Worm (Caenorhabditis elegans) whole organism, early embryonic: ENCODE data around the gene R02D1.2.

Experiments
- B0310.2 ChIP-seq: sonication (generic microtip); optimal IDR thresholded peaks from 2 replicates; lab custom pipeline; 2016; ENCODE audit warnings: mild to moderate bottlenecking, missing genetic modification characterization, missing compliant biosample characterization
- F13C5.2 ChIP-seq: sonication (generic microtip); optimal IDR thresholded peaks from 2 replicates; lab custom pipeline; 2017; ENCODE audit warnings: mild to moderate bottlenecking, missing genetic modification characterization, inconsistent platforms, missing compliant biosample characterization
- aly-1 ChIP-seq: sonication (generic microtip); optimal IDR thresholded peaks from 2 replicates; lab custom pipeline; 2016; ENCODE audit warnings: missing genetic modification characterization, missing compliant biosample characterization
- ama-1 ChIP-seq: fragments of 150-350 bp; optimal IDR thresholded peaks from 2 replicates; lab custom pipeline; 2014
- ceh-13 ChIP-seq: fragments of 200-800 bp; sonication (Bioruptor generic); optimal IDR thresholded peaks from 2 replicates; lab custom pipeline; 2018; ENCODE audit warnings: mild to moderate bottlenecking, missing genetic modification characterization, missing compliant biosample characterization
- ceh-36 ChIP-seq: sonication (generic microtip); optimal IDR thresholded peaks from 2 replicates; lab custom pipeline; 2016; ENCODE audit warnings: missing genetic modification characterization, inconsistent platforms, missing compliant biosample characterization
- ets-7 ChIP-seq: sonication (generic microtip); optimal IDR thresholded peaks from 2 replicates; lab custom pipeline; 2016; ENCODE audit warnings: missing genotype, missing genetic modification characterization, missing compliant biosample characterization
- flt-1 ChIP-seq: fragments of 200-800 bp; sonication (Bioruptor generic); IDR thresholded peaks from 2 replicates; pipeline ENCODE4 v1.3.6; 2022; ENCODE audit warnings: missing genetic modification characterization, missing compliant biosample characterization
- hmbx-1 ChIP-seq: sonication (generic microtip); optimal IDR thresholded peaks from 2 replicates; lab custom pipeline; 2016; ENCODE audit warnings: mild to moderate bottlenecking, missing genetic modification characterization, missing compliant biosample characterization
- hmg-4 ChIP-seq: fragments of 200-800 bp; sonication (Bioruptor generic); optimal IDR thresholded peaks from 2 replicates; lab custom pipeline; 2018; ENCODE audit warnings: mild to moderate bottlenecking, missing genetic modification characterization, missing compliant biosample characterization
- hnd-1 ChIP-seq: sonication (generic microtip); optimal IDR thresholded peaks from 2 replicates; lab custom pipeline; 2016; ENCODE audit warnings: missing genetic modification characterization, missing compliant biosample characterization
- pes-1 ChIP-seq: fragments of 200-800 bp; sonication (Bioruptor generic); IDR thresholded peaks from 2 replicates; pipeline ENCODE4 v1.3.6; 2022; ENCODE audit warnings: missing genetic modification reagents, missing genetic modification characterization, missing compliant biosample characterization
- scrt-1 ChIP-seq: fragments of 200-800 bp; sonication (Bioruptor generic); IDR thresholded peaks from 2 replicates; pipeline ENCODE4 v1.3.6; 2022; ENCODE audit warnings: missing genetic modification characterization, missing compliant biosample characterization
- sea-1 ChIP-seq: fragments of 200-800 bp; sonication (Bioruptor generic); conservative IDR thresholded peaks from 2 replicates; pipeline ENCODE4 v1.3.6; 2022; ENCODE audit warnings: missing genetic modification characterization, missing compliant biosample characterization
- tbx-11 ChIP-seq: fragments of 200-800 bp; sonication (Bioruptor generic); IDR thresholded peaks from 2 replicates; pipeline ENCODE4 v1.3.6; 2022; ENCODE audit warnings: missing genetic modification characterization, missing compliant biosample characterization
- tbx-37 ChIP-seq: fragments of 200-800 bp; sonication (Bioruptor generic); conservative IDR thresholded peaks from 2 replicates; pipeline ENCODE4 v1.3.6; 2022; ENCODE audit warnings: missing genetic modification reagents, missing genetic modification characterization, missing compliant biosample characterization
- tra-4 ChIP-seq: sonication (generic microtip); optimal IDR thresholded peaks from 2 replicates; lab custom pipeline; 2017; ENCODE audit warnings: missing genetic modification characterization, missing compliant biosample characterization

R02D1.2 gene

ce11 chrV:4322706-4323105, at the start of gene R02D1.2:
TSS of gene R02D1.2 (minus strand) at chrV:4322806.
- TF ChIP-seq ceh-13 (GFP tag; lab: Kevin White, UChicago) (no peak), B0310.2 (tag; lab: Kevin White, UChicago) (no peak), sea-1 (GFP tag; lab: Robert Waterston, UW) (no peak), hnd-1 (tag; lab: Kevin White, UChicago) (no peak), flt-1 (GFP tag; lab: Robert Waterston, UW) (no peak), ets-7 (no peak), hmbx-1 (tag; lab: Kevin White, UChicago) (no peak), ceh-36 (tag; lab: Kevin White, UChicago) (no peak), aly-1 (tag; lab: Kevin White, UChicago) (no peak), ama-1 (lab: Kevin White, UChicago) (no peak), tbx-11 (GFP tag; lab: Robert Waterston, UW) (no peak), scrt-1 (GFP tag; lab: Robert Waterston, UW) (no peak), tra-4 (tag; lab: Kevin White, UChicago) (no peak), F13C5.2 (tag; lab: Kevin White, UChicago) (no peak), tbx-37 (GFP tag; lab: Robert Waterston, UW) (no peak), pes-1 (GFP tag; lab: Robert Waterston, UW) (no peak)

ce11 chrV:4371309-4371933, 48.8 kb upstream of the R02D1.2 start, which contains the start of the genes gmpr-1 and fipp-1:
TSS of gene gmpr-1 (minus strand) at chrV:4371383.
TSS of gene fipp-1 (plus strand) at chrV:4371807.
- TF ChIP-seq ceh-13 (GFP tag; lab: Kevin White, UChicago): no peak
- no peak for TF ChIP-seq flt-1 (GFP tag; lab: Robert Waterston, UW)
- no peak for TF ChIP-seq tbx-11 (GFP tag; lab: Robert Waterston, UW)
- no peak for TF ChIP-seq ceh-36 (tag; lab: Kevin White, UChicago)
- TF ChIP-seq F13C5.2 (tag; lab: Kevin White, UChicago): no peak
- no peak for TF ChIP-seq tbx-37 (GFP tag; lab: Robert Waterston, UW)
- no peak for TF ChIP-seq aly-1 (tag; lab: Kevin White, UChicago)

- TF ChIP-seq B0310.2 (tag; lab: Kevin White, UChicago) (no peak), ceh-36 (tag; lab: Kevin White, UChicago) (no peak), ama-1 (lab: Kevin White, UChicago) (no peak), sea-1 (GFP tag; lab: Robert Waterston, UW) (no peak), hnd-1 (tag; lab: Kevin White, UChicago) (no peak), hmg-4 (GFP tag; lab: Kevin White, UChicago) (no peak), scrt-1 (GFP tag; lab: Robert Waterston, UW) (no peak)
Measured at ce11 chrV:4370515-4370914, 47.9 kb upstream of the R02D1.2 start.

- TF ChIP-seq tbx-37 (GFP tag; lab: Robert Waterston, UW): no peak
- TF ChIP-seq hmbx-1 (tag; lab: Kevin White, UChicago): no peak
- TF ChIP-seq B0310.2 (tag; lab: Kevin White, UChicago): no peak
- no peak for TF ChIP-seq ets-7
- TF ChIP-seq sea-1 (GFP tag; lab: Robert Waterston, UW): no peak
- no peak for TF ChIP-seq flt-1 (GFP tag; lab: Robert Waterston, UW)
- TF ChIP-seq ama-1 (lab: Kevin White, UChicago): no peak
- no peak for TF ChIP-seq tra-4 (tag; lab: Kevin White, UChicago)
Measured at ce11 chrV:4366440-4366839, 43.8 kb upstream of the R02D1.2 start, which contains the start of gene F32D1.11. TSS of gene F32D1.11 (minus strand) at chrV:4366540.

- TF ChIP-seq flt-1 (GFP tag; lab: Robert Waterston, UW) (no peak), ama-1 (lab: Kevin White, UChicago) (no peak), tra-4 (tag; lab: Kevin White, UChicago) (no peak), hmbx-1 (tag; lab: Kevin White, UChicago) (no peak), hnd-1 (tag; lab: Kevin White, UChicago) (no peak), aly-1 (tag; lab: Kevin White, UChicago) (no peak), scrt-1 (GFP tag; lab: Robert Waterston, UW) (no peak), B0310.2 (tag; lab: Kevin White, UChicago) (no peak), F13C5.2 (tag; lab: Kevin White, UChicago) (no peak), ceh-36 (tag; lab: Kevin White, UChicago) (no peak), ets-7 (no peak), tbx-11 (GFP tag; lab: Robert Waterston, UW) (no peak), hmg-4 (GFP tag; lab: Kevin White, UChicago) (no peak), pes-1 (GFP tag; lab: Robert Waterston, UW) (no peak), tbx-37 (GFP tag; lab: Robert Waterston, UW) (no peak), ceh-13 (GFP tag; lab: Kevin White, UChicago) (no peak), sea-1 (GFP tag; lab: Robert Waterston, UW) (no peak)
Measured at ce11 chrV:4364517-4364916, 41.9 kb upstream of the R02D1.2 start, which contains the start of gene grl-13. TSS of gene grl-13 (minus strand) at chrV:4364617.

- TF ChIP-seq aly-1 (tag; lab: Kevin White, UChicago) (no peak), hmbx-1 (tag; lab: Kevin White, UChicago) (no peak), ama-1 (lab: Kevin White, UChicago) (no peak), F13C5.2 (tag; lab: Kevin White, UChicago) (no peak), hnd-1 (tag; lab: Kevin White, UChicago) (no peak), ets-7 (no peak), pes-1 (GFP tag; lab: Robert Waterston, UW) (no peak), tbx-37 (GFP tag; lab: Robert Waterston, UW) (no peak), tbx-11 (GFP tag; lab: Robert Waterston, UW) (no peak), hmg-4 (GFP tag; lab: Kevin White, UChicago) (no peak), flt-1 (GFP tag; lab: Robert Waterston, UW) (no peak), ceh-13 (GFP tag; lab: Kevin White, UChicago) (no peak)
Measured at ce11 chrV:4361505-4361904, 38.9 kb upstream of the R02D1.2 start, which contains the start of gene F32D1.3. TSS of gene F32D1.3 (minus strand) at chrV:4361569.
